Worm (Caenorhabditis elegans): ENCODE data around the gene unc-41.

- no peak for TF ChIP-seq gei-17 (GFP tag; optimal IDR thresholded peaks at IDR 0.05)
- no peak for TF ChIP-seq tbx-9 (tag; optimal IDR thresholded peaks at IDR 0.05; ENCODE audit: borderline replicate concordance)
- no peak for TF ChIP-seq xnd-1 (tag; optimal IDR thresholded peaks at IDR 0.05)
- TF ChIP-seq tlf-1 (GFP tag; optimal IDR thresholded peaks at IDR 0.05), result no peak
- TF ChIP-seq snpc-4 (GFP tag; optimal IDR thresholded peaks at IDR 0.05), result no peak
- no peak for TF ChIP-seq snpc-4 (tag; optimal IDR thresholded peaks at IDR 0.05)
- no peak for TF ChIP-seq nhr-90 (tag; optimal IDR thresholded peaks at IDR 0.05)
- no peak for TF ChIP-seq nhr-80 (tag; optimal IDR thresholded peaks at IDR 0.05)
- TF ChIP-seq nhr-27 (tag; optimal IDR thresholded peaks at IDR 0.05), result no peak
- TF ChIP-seq K11D2.4 (GFP tag; IDR thresholded peaks at IDR 0.05), result no peak
- no peak for TF ChIP-seq die-1 (tag; optimal IDR thresholded peaks at IDR 0.05)
Observed at ce11 chrV:9924389-9924788, 51.6 kb downstream of the unc-41 start.

Measured in whole organism, young adult.